Worm (Caenorhabditis elegans) whole organism, L4 larva: ENCODE measurements around the gene C54D10.13.

Experiments used
- ctbp-1 ChIP-seq: fragments of 200-800 bp; sonication (Bioruptor generic); IDR thresholded peaks from 2 replicates; pipeline ENCODE4 v1.3.6; 2022; ENCODE audit warnings: missing genetic modification reagents, missing genetic modification characterization, missing compliant biosample characterization
- lin-13 ChIP-seq: fragments of 150-350 bp; optimal IDR thresholded peaks from 2 replicates; lab custom pipeline; 2014; ENCODE audit warnings: missing biosample characterization, missing genetic modification reagents, missing genetic modification characterization
- lsy-2 ChIP-seq, 2 experiments: fragments of 150-350 bp in 1 of 2; sonication (generic microtip) in 1 of 2; optimal IDR thresholded peaks; 2 replicates each; lab custom pipeline; 2014 to 2017; ENCODE audit warnings: missing biosample characterization in 2 of 2, missing genetic modification characterization in 2 of 2
- nhr-77 ChIP-seq: fragments of 150-350 bp; optimal IDR thresholded peaks from 2 replicates; lab custom pipeline; 2014; ENCODE audit warnings: missing biosample characterization, missing genetic modification characterization

DNA sequence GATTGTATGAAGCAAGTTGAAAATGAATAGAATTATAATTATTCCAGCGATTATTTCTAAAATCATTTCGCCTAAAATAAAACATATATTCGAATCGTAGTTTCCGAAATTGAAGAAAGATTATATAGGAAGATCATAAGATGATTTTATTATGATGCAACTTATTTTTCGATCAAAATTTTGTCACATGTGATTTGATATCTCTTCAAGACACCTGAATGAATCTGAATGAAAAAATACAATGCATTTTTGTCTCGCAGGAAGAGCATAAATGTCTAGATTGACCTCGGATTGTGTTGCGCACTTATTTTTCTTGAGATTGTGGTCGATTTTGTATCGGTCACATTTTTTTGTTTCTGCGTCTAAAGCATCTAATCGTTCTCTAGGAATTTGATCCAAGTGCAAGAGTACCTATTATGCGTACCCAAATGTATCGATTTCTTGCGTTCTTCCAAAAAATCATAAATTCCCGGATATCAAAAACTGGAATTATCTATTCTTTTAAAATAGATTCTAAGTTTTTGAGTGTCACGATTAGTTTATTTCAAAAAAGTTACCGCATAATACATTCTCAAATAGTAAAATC lies 21.6 kb downstream of the C54D10.13 start, which contains the start of gene hrg-2:
- TF ChIP-seq lin-13 (GFP tag; lab: Kevin White, UChicago) (no peak), nhr-77 (tag; lab: Kevin White, UChicago) (no peak), ctbp-1 (GFP tag; lab: Robert Waterston, UW) (no peak), lsy-2 (tag; optimal IDR thresholded peaks at IDR 0.05; lab: Kevin White, UChicago) (no peak)
